Worm (Caenorhabditis elegans) whole organism, late embryonic: ENCODE measurements around the gene col-33.

Experiments
- ceh-30 ChIP-seq: fragments of 150-350 bp; optimal IDR thresholded peaks from 2 replicates; lab custom pipeline; 2014; ENCODE audit warnings: missing biosample characterization, missing genetic modification characterization
- che-1 ChIP-seq: sonication (generic microtip); optimal IDR thresholded peaks from 2 replicates; lab custom pipeline; 2016; ENCODE audit warnings: mild to moderate bottlenecking, missing genetic modification characterization, missing compliant biosample characterization
- dve-1 ChIP-seq: sonication (generic microtip); optimal IDR thresholded peaks from 2 replicates; lab custom pipeline; 2017; ENCODE audit warnings: antibody characterized with exemption, mild to moderate bottlenecking, missing genetic modification characterization, missing compliant biosample characterization
- elt-4 ChIP-seq: sonication (generic microtip); optimal IDR thresholded peaks from 2 replicates; lab custom pipeline; 2016; ENCODE audit warnings: missing genetic modification characterization, missing compliant biosample characterization
- lin-11 ChIP-seq: fragments of 200-800 bp; sonication (Bioruptor generic); optimal IDR thresholded peaks from 2 replicates; lab custom pipeline; 2018; ENCODE audit warnings: mild to moderate bottlenecking, missing genetic modification characterization, missing compliant biosample characterization
- nfya-1 ChIP-seq: sonication (generic microtip); optimal IDR thresholded peaks from 2 replicates; lab custom pipeline; 2017; ENCODE audit warnings: missing genetic modification characterization, mild to moderate bottlenecking, missing compliant biosample characterization, antibody characterized with exemption, moderate library complexity
- nhr-11 ChIP-seq: fragments of 150-350 bp; optimal IDR thresholded peaks from 2 replicates; lab custom pipeline; 2014; ENCODE audit warnings: missing biosample characterization, missing genetic modification characterization

ce11 chrIV:4227917-4228316 lies 35.2 kb upstream of the col-33 start, which contains the start of gene srbc-70:
- TF ChIP-seq elt-4 (tag; lab: Kevin White, UChicago) = no peak
- no peak for TF ChIP-seq lin-11 (tag; lab: Kevin White, UChicago)
- no peak for TF ChIP-seq che-1
- no peak for TF ChIP-seq nfya-1 (tag; lab: Kevin White, UChicago)
- no peak for TF ChIP-seq dve-1
- TF ChIP-seq nhr-11 (tag; lab: Kevin White, UChicago) = no peak
- TF ChIP-seq ceh-30 (tag; lab: Kevin White, UChicago) = no peak
